Worm (Caenorhabditis elegans) whole organism, L2 larva: Measurements from ENCODE around the gene mrps-12.

ENCODE experiments used
- C34F6.9 ChIP-seq: fragments of 150-350 bp; optimal IDR thresholded peaks from 2 replicates; lab custom pipeline; 2014; ENCODE audit warnings: missing biosample characterization, missing genetic modification characterization
- F13H6.1 ChIP-seq: sonication (generic microtip); optimal IDR thresholded peaks from 2 replicates; lab custom pipeline; 2016; ENCODE audit warnings: missing genetic modification characterization, missing compliant biosample characterization
- R02D3.7 ChIP-seq: fragments of 150-350 bp; optimal IDR thresholded peaks from 2 replicates; lab custom pipeline; 2014; ENCODE audit warnings: missing biosample characterization, missing genetic modification characterization
- Y55F3AM.14 ChIP-seq: fragments of 200-800 bp; sonication (Bioruptor generic); optimal IDR thresholded peaks from 2 replicates; lab custom pipeline; 2018; ENCODE audit warnings: mild to moderate bottlenecking, missing genetic modification characterization, missing compliant biosample characterization
- ZK546.5 ChIP-seq: sonication (generic microtip); optimal IDR thresholded peaks from 2 replicates; lab custom pipeline; 2017; ENCODE audit warnings: missing biosample characterization, missing genetic modification characterization
- alr-1 ChIP-seq: fragments of 150-350 bp; optimal IDR thresholded peaks from 2 replicates; lab custom pipeline; 2014; ENCODE audit warnings: missing biosample characterization, missing genetic modification characterization
- aly-2 ChIP-seq: fragments of 150-350 bp; optimal IDR thresholded peaks from 2 replicates; lab custom pipeline; 2014; ENCODE audit warnings: missing biosample characterization, missing genetic modification characterization
- ama-1 ChIP-seq: fragments of 150-350 bp; optimal IDR thresholded peaks from 2 replicates; lab custom pipeline; 2018; ENCODE audit warnings: inconsistent platforms
- blmp-1 ChIP-seq: sonication (generic microtip); optimal IDR thresholded peaks from 2 replicates; lab custom pipeline; 2017; ENCODE audit warnings: missing genetic modification characterization, mild to moderate bottlenecking, missing compliant biosample characterization, antibody characterized with exemption, moderate library complexity; ENCODE audit not compliant: insufficient read depth
- ceh-16 ChIP-seq: fragments of 150-350 bp; optimal IDR thresholded peaks from 2 replicates; lab custom pipeline; 2014; ENCODE audit warnings: missing biosample characterization, missing genetic modification characterization
- ceh-82 ChIP-seq: fragments of 150-350 bp; optimal IDR thresholded peaks from 2 replicates; lab custom pipeline; 2014; ENCODE audit warnings: missing biosample characterization, missing genetic modification characterization
- crh-2 ChIP-seq: sonication (generic microtip); optimal IDR thresholded peaks from 2 replicates; lab custom pipeline; 2017; ENCODE audit warnings: missing biosample characterization, missing genetic modification characterization
- dmd-4 ChIP-seq: sonication (generic microtip); optimal IDR thresholded peaks from 2 replicates; lab custom pipeline; 2017; ENCODE audit warnings: missing biosample characterization, missing genetic modification characterization
- egl-27 ChIP-seq: sonication (generic microtip); optimal IDR thresholded peaks from 3 replicates; lab custom pipeline; 2017; ENCODE audit warnings: missing biosample characterization, missing genetic modification reagents, missing genetic modification characterization
- elt-1 ChIP-seq: fragments of 150-350 bp; optimal IDR thresholded peaks from 2 replicates; lab custom pipeline; 2014; ENCODE audit warnings: missing biosample characterization, missing genetic modification characterization
- elt-3 ChIP-seq: sonication (generic microtip); optimal IDR thresholded peaks from 2 replicates; lab custom pipeline; 2017; ENCODE audit warnings: missing biosample characterization, missing genetic modification characterization
- fos-1 ChIP-seq: fragments of 150-350 bp; optimal IDR thresholded peaks from 2 replicates; lab custom pipeline; 2014; ENCODE audit warnings: missing biosample characterization, missing genetic modification characterization
- gmeb-1 ChIP-seq: fragments of 150-350 bp; optimal IDR thresholded peaks from 2 replicates; lab custom pipeline; 2014; ENCODE audit warnings: missing biosample characterization, missing genetic modification characterization
- lin-11 ChIP-seq: fragments of 150-350 bp; sonication (generic microtip); optimal IDR thresholded peaks from 2 replicates; lab custom pipeline; 2014; ENCODE audit warnings: missing biosample characterization, missing genetic modification characterization, inconsistent platforms, mixed read lengths
- lin-13 ChIP-seq: fragments of 150-350 bp; optimal IDR thresholded peaks from 2 replicates; lab custom pipeline; 2014; ENCODE audit warnings: missing biosample characterization, missing genetic modification reagents, missing genetic modification characterization
- lin-39 ChIP-seq: fragments of 150-350 bp; optimal IDR thresholded peaks from 2 replicates; lab custom pipeline; 2014; ENCODE audit warnings: missing biosample characterization, missing genetic modification reagents, missing genetic modification characterization
- lsy-2 ChIP-seq, 2 experiments: fragments of 150-350 bp in 1 of 2; sonication (generic microtip) in 1 of 2; optimal IDR thresholded peaks; 2 replicates each; lab custom pipeline; 2014 to 2017; ENCODE audit warnings: missing biosample characterization in 2 of 2, missing genetic modification characterization in 2 of 2
- mab-5 ChIP-seq: fragments of 150-350 bp; optimal IDR thresholded peaks from 2 replicates; lab custom pipeline; 2014; ENCODE audit warnings: missing biosample characterization, missing genetic modification characterization
- mbf-1 ChIP-seq: sonication (generic microtip); optimal IDR thresholded peaks from 2 replicates; lab custom pipeline; 2017; ENCODE audit warnings: missing biosample characterization, missing genetic modification characterization
- mdl-1 ChIP-seq, 2 experiments: fragments of 150-350 bp in 1 of 2; sonication (generic microtip) in 1 of 2; optimal IDR thresholded peaks; 2 replicates each; lab custom pipeline; 2017; ENCODE audit warnings: missing biosample characterization in 2 of 2, missing genetic modification characterization in 2 of 2
- nhr-10 ChIP-seq: sonication (generic microtip); optimal IDR thresholded peaks from 2 replicates; lab custom pipeline; 2017; ENCODE audit warnings: missing biosample characterization, missing genetic modification characterization
- nhr-11 ChIP-seq: fragments of 150-350 bp; optimal IDR thresholded peaks from 2 replicates; lab custom pipeline; 2014; ENCODE audit warnings: missing biosample characterization, missing genetic modification characterization
- nhr-12 ChIP-seq: fragments of 150-350 bp; optimal IDR thresholded peaks from 2 replicates; lab custom pipeline; 2014; ENCODE audit warnings: missing biosample characterization, missing genetic modification characterization
- nhr-129 ChIP-seq: fragments of 150-350 bp; optimal IDR thresholded peaks from 2 replicates; lab custom pipeline; 2014; ENCODE audit warnings: missing biosample characterization, missing genetic modification characterization
- nhr-21 ChIP-seq: fragments of 150-350 bp; optimal IDR thresholded peaks from 2 replicates; lab custom pipeline; 2014; ENCODE audit warnings: missing biosample characterization, missing genetic modification characterization
- nhr-23 ChIP-seq: fragments of 150-350 bp; optimal IDR thresholded peaks from 2 replicates; lab custom pipeline; 2014; ENCODE audit warnings: missing biosample characterization, missing genetic modification reagents, missing genetic modification characterization
- nhr-237 ChIP-seq: fragments of 150-350 bp; optimal IDR thresholded peaks from 2 replicates; lab custom pipeline; 2014; ENCODE audit warnings: missing biosample characterization, missing genetic modification characterization
- nhr-25 ChIP-seq: fragments of 150-350 bp; sonication (generic microtip); optimal IDR thresholded peaks from 3 replicates; lab custom pipeline; 2014; ENCODE audit warnings: missing biosample characterization, missing genetic modification characterization
- nhr-6 ChIP-seq: fragments of 150-350 bp; optimal IDR thresholded peaks from 2 replicates; lab custom pipeline; 2014; ENCODE audit warnings: missing biosample characterization, missing genetic modification characterization
- nhr-77 ChIP-seq: fragments of 150-350 bp; optimal IDR thresholded peaks from 2 replicates; lab custom pipeline; 2014; ENCODE audit warnings: missing biosample characterization, missing genetic modification characterization
- peb-1 ChIP-seq: fragments of 150-350 bp; optimal IDR thresholded peaks from 2 replicates; lab custom pipeline; 2014; ENCODE audit warnings: missing biosample characterization, missing genetic modification characterization
- sem-4 ChIP-seq: fragments of 150-350 bp; optimal IDR thresholded peaks from 2 replicates; lab custom pipeline; 2014; ENCODE audit warnings: missing biosample characterization, missing genetic modification reagents, missing genetic modification characterization
- skn-1 ChIP-seq: sonication (generic microtip); optimal IDR thresholded peaks from 2 replicates; lab custom pipeline; 2017; ENCODE audit warnings: missing biosample characterization, missing genetic modification characterization
- sma-3 ChIP-seq: sonication (generic microtip); optimal IDR thresholded peaks from 2 replicates; lab custom pipeline; 2016; ENCODE audit warnings: missing genetic modification reagents, missing genetic modification characterization, missing compliant biosample characterization
- sma-9 ChIP-seq, 2 experiments: fragments of 150-350 bp in 1 of 2; sonication (generic microtip) in 1 of 2; optimal IDR thresholded peaks; 2 replicates each; lab custom pipeline; 2014 to 2016; ENCODE audit warnings: missing genetic modification characterization in 2 of 2, mild to moderate bottlenecking in 1 of 2, missing biosample characterization in 1 of 2, missing compliant biosample characterization in 1 of 2, missing genetic modification reagents in 1 of 2, moderate library complexity in 1 of 2
- snpc-4 ChIP-seq: fragments of 150-350 bp; optimal IDR thresholded peaks from 2 replicates; lab custom pipeline; 2014; ENCODE audit warnings: missing biosample characterization, missing genetic modification characterization
- unc-39 ChIP-seq: fragments of 150-350 bp; optimal IDR thresholded peaks from 2 replicates; lab custom pipeline; 2014; ENCODE audit warnings: missing biosample characterization, missing genetic modification characterization
- unc-55 ChIP-seq: fragments of 150-350 bp; sonication (generic microtip); optimal IDR thresholded peaks from 3 replicates; lab custom pipeline; 2014; ENCODE audit warnings: missing biosample characterization, missing genetic modification reagents, missing genetic modification characterization
- unc-62 ChIP-seq: fragments of 150-350 bp; optimal IDR thresholded peaks from 2 replicates; lab custom pipeline; 2014; ENCODE audit warnings: missing biosample characterization, missing genetic modification reagents, missing genetic modification characterization
- zag-1 ChIP-seq: fragments of 150-350 bp; optimal IDR thresholded peaks from 2 replicates; lab custom pipeline; 2014; ENCODE audit warnings: missing biosample characterization, missing genetic modification characterization
- ztf-1 ChIP-seq: fragments of 200-800 bp; sonication (Bioruptor generic); conservative IDR thresholded peaks from 2 replicates; pipeline ENCODE4 v1.3.6; 2022; ENCODE audit warnings: missing genetic modification characterization, missing compliant biosample characterization
- ztf-11 ChIP-seq: sonication (generic microtip); optimal IDR thresholded peaks from 2 replicates; lab custom pipeline; 2017; ENCODE audit warnings: missing biosample characterization, missing genetic modification characterization
- ztf-4 ChIP-seq: fragments of 150-350 bp; optimal IDR thresholded peaks from 2 replicates; lab custom pipeline; 2014; ENCODE audit warnings: missing biosample characterization, missing genetic modification characterization

The mrps-12 gene

DNA sequence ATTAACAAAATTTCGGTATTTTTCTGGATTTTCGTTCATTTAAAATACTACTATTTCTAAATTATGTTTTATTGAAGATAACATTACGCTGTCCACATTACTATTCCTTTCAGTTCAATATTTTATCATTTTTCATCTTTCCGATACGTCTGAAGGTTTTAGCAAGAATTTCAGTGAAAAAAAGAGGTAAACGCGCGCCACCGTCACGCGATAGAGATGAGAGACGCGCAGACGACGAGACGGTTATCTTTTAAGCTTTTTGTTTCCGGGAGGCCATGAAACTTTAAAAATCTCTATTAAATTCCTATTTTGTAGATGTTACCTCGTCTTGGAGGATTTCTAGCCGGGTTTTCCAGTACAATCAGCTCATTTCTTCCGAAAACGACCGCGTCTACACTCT is at the start of gene mrps-12:
Gene mrps-12 (plus strand): TSS at position 316 of the 400 bp plus-strand sequence.
- peak; percentile 8 for TF ChIP-seq unc-55
- no peak for TF ChIP-seq egl-27 (tag; lab: Kevin White, UChicago)
- no peak for TF ChIP-seq nhr-12 (tag; lab: Kevin White, UChicago)
- TF ChIP-seq nhr-25 (tag; lab: Kevin White, UChicago): peak; percentile 4
- peak; percentile 54 for TF ChIP-seq C34F6.9
- TF ChIP-seq lsy-2 (tag; optimal IDR thresholded peaks at IDR 0.05; lab: Kevin White, UChicago): peak in 1 of 2 experiments; percentile 42

ce11 chrV:20789105-20789504 is 48.8 kb upstream of the mrps-12 start, which contains the start of gene tpan-1:
Gene tpan-1, plus strand, starts transcription at chrV:20789502.
- TF ChIP-seq skn-1 (tag; lab: Kevin White, UChicago): no peak
- no peak for TF ChIP-seq gmeb-1 (tag; lab: Kevin White, UChicago)
- no peak for TF ChIP-seq ztf-4 (tag; lab: Kevin White, UChicago)
- peak; percentile 64 for TF ChIP-seq nhr-129 (tag; lab: Kevin White, UChicago)
- TF ChIP-seq nhr-10 (tag; lab: Kevin White, UChicago): no peak
- TF ChIP-seq lin-13 (GFP tag; lab: Kevin White, UChicago): no peak
- no peak for TF ChIP-seq lin-39
- peak; percentile 22 for TF ChIP-seq mab-5
- TF ChIP-seq ceh-16 (tag; lab: Kevin White, UChicago): no peak
- no peak for TF ChIP-seq ceh-82 (tag; lab: Kevin White, UChicago)
- peak; percentile 76 for TF ChIP-seq crh-2
- no peak for TF ChIP-seq blmp-1 (tag; lab: Kevin White, UChicago)
- no peak for TF ChIP-seq sma-9 (GFP tag; optimal IDR thresholded peaks at IDR 0.05; lab: Kevin White, UChicago)
- no peak for TF ChIP-seq sma-9 (tag; optimal IDR thresholded peaks at IDR 0.05; lab: Kevin White, UChicago)
- no peak for TF ChIP-seq ama-1 (lab: Kevin White, UChicago)
- TF ChIP-seq elt-3 (tag; lab: Kevin White, UChicago): no peak
- TF ChIP-seq nhr-21: no peak
- TF ChIP-seq nhr-6 (tag; lab: Kevin White, UChicago): no peak
- TF ChIP-seq nhr-25 (tag; lab: Kevin White, UChicago): no peak
- peak; percentile 85 for TF ChIP-seq zag-1 (tag; lab: Kevin White, UChicago)
- no peak for TF ChIP-seq nhr-23 (tag; lab: Kevin White, UChicago)
- peak in 1 of 2 experiments; percentile 73 for TF ChIP-seq mdl-1 (tag; optimal IDR thresholded peaks at IDR 0.05; lab: Kevin White, UChicago)
- TF ChIP-seq unc-62 (GFP tag; lab: Kevin White, UChicago): no peak
- TF ChIP-seq elt-1 (tag; lab: Kevin White, UChicago): no peak
- no peak for TF ChIP-seq sma-3 (GFP tag; lab: Kevin White, UChicago)
- no peak for TF ChIP-seq aly-2
- TF ChIP-seq Y55F3AM.14 (GFP tag; lab: Kevin White, UChicago): peak; percentile 91
- no peak for TF ChIP-seq mbf-1 (tag; lab: Kevin White, UChicago)
- peak; percentile 36 for TF ChIP-seq sem-4 (tag; lab: Kevin White, UChicago)
- no peak for TF ChIP-seq dmd-4
- peak; percentile 29 to 57 for TF ChIP-seq lsy-2 (tag; optimal IDR thresholded peaks at IDR 0.05; lab: Kevin White, UChicago)
- no peak for TF ChIP-seq nhr-77 (tag; lab: Kevin White, UChicago)
- TF ChIP-seq alr-1 (tag; lab: Kevin White, UChicago): no peak
- TF ChIP-seq peb-1 (tag; lab: Kevin White, UChicago): no peak
- no peak for TF ChIP-seq nhr-237
- TF ChIP-seq egl-27 (tag; lab: Kevin White, UChicago): peak; percentile 16
- TF ChIP-seq ZK546.5 (tag; lab: Kevin White, UChicago): no peak
- no peak for TF ChIP-seq ztf-11
- peak; percentile 75 for TF ChIP-seq C34F6.9
- no peak for TF ChIP-seq fos-1 (tag; lab: Kevin White, UChicago)
- peak; percentile 53 for TF ChIP-seq F13H6.1 (tag; lab: Kevin White, UChicago)
- no peak for TF ChIP-seq snpc-4 (tag; lab: Kevin White, UChicago)
- TF ChIP-seq ztf-1 (GFP tag; lab: Robert Waterston, UW): 0 out of 2 replicates have a peak, but pooled peaks have one; percentile 79
- no peak for TF ChIP-seq nhr-11 (tag; lab: Kevin White, UChicago)
- peak; percentile 90 for TF ChIP-seq unc-55
- TF ChIP-seq lin-11 (tag; lab: Kevin White, UChicago): peak; percentile 75
- no peak for TF ChIP-seq R02D3.7
- TF ChIP-seq nhr-12 (tag; lab: Kevin White, UChicago): no peak
- no peak for TF ChIP-seq unc-39 (tag; lab: Kevin White, UChicago)
